Worm (Caenorhabditis elegans): Measurements from ENCODE around the gene puf-3.

puf-3 gene

DNA sequence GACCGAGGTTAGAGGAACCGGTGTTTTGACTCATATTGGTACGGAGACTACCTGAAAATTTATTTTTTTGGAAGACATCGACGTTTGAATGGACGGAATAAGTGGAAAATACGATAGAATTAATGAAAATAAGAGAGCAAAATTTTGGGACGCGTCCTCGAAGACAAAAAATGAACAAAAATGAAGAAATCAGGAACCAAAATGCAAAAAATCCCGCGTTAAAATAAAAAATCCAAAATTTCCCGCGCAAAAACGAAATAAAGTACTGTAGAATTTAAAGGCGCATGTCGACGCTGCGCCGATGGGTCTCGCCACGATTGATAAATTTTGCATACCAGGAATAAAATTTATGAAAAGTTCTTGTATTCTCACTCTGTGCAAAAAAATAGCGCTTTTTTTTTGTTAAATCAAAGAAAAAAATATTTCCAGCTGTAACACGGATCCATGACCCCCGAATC lies at the start of gene puf-3:
Gene puf-3 (minus strand): TSS at position 51 of the 458 bp plus-strand sequence.
- TF ChIP-seq tbx-7 (tag; optimal IDR thresholded peaks at IDR 0.05) (no peak), pax-1 (tag; optimal IDR thresholded peaks at IDR 0.05) (no peak), K09A11.1 (tag; optimal IDR thresholded peaks at IDR 0.05; ENCODE audit: insufficient read depth) (no peak), K02D7.2 (tag; optimal IDR thresholded peaks at IDR 0.05) (no peak), hlh-8 (tag; optimal IDR thresholded peaks at IDR 0.05) (no peak), T23F11.4 (GFP tag; optimal IDR thresholded peaks at IDR 0.05) (no peak), ref-2 (tag; optimal IDR thresholded peaks at IDR 0.05) (no peak), ceh-24 (tag; optimal IDR thresholded peaks at IDR 0.05) (no peak), rnt-1 (tag; optimal IDR thresholded peaks at IDR 0.05) (no peak), unc-42 (tag; optimal IDR thresholded peaks at IDR 0.05) (no peak), ceh-9 (tag; optimal IDR thresholded peaks at IDR 0.05) (no peak), ceh-45 (GFP tag; IDR thresholded peaks at IDR 0.05) (no peak), gmeb-2 (tag; optimal IDR thresholded peaks at IDR 0.05) (no peak), pag-3 (tag; optimal IDR thresholded peaks at IDR 0.05; ENCODE audit: borderline replicate concordance) (no peak), odd-2 (tag; optimal IDR thresholded peaks at IDR 0.05) (no peak), pros-1 (tag; optimal IDR thresholded peaks at IDR 0.05) (no peak), pat-9 (tag; optimal IDR thresholded peaks at IDR 0.05) (no peak), dve-1 (tag; optimal IDR thresholded peaks at IDR 0.05) (no peak)

DNA sequence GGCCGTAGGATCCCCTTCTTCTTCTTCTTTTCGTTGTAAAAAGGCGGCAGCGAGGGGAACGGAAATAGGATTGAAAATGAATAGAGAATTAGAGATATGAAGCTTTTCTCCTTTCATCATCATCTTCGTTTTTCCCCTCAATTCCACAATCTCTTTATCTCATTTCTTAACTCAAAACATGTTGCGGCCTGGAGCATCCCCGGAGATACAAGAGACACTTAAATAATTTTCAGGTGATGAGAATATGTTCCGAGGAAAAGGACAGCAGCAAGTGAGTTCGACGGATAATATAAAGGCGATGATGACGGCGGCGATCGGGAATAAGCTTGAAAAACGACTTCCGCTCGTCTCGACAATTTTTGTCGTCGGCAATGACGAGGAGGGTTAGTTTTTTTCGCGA lies 49.7 kb upstream of the puf-3 start, which contains the start of the genes Y45F10B.13 and qui-1:
Gene Y45F10B.13 (minus strand): TSS at position 101 of the 400 bp plus-strand sequence.
Gene qui-1 (plus strand): TSS at position 233 of the 400 bp plus-strand sequence.
- TF ChIP-seq fkh-10 (GFP tag; optimal IDR thresholded peaks at IDR 0.05) (no peak), ceh-19 (GFP tag; optimal IDR thresholded peaks at IDR 0.05) (no peak), pat-9 (tag; optimal IDR thresholded peaks at IDR 0.05) (no peak), fkh-6 (tag; optimal IDR thresholded peaks at IDR 0.05) (no peak), hlh-8 (tag; optimal IDR thresholded peaks at IDR 0.05) (no peak), ref-2 (tag; optimal IDR thresholded peaks at IDR 0.05) (no peak), tbx-7 (tag; optimal IDR thresholded peaks at IDR 0.05) (no peak), zip-5 (tag; optimal IDR thresholded peaks at IDR 0.05) (no peak), ets-4 (tag; optimal IDR thresholded peaks at IDR 0.05) (no peak), npax-4 (tag; optimal IDR thresholded peaks at IDR 0.05) (no peak), ttx-3 (tag; optimal IDR thresholded peaks at IDR 0.05) (no peak), syd-9 (tag; optimal IDR thresholded peaks at IDR 0.05) (no peak), C08G9.2 (tag; optimal IDR thresholded peaks at IDR 0.05) (no peak), odd-2 (tag; optimal IDR thresholded peaks at IDR 0.05) (no peak), ahr-1 (tag; optimal IDR thresholded peaks at IDR 0.05) (no peak), pqm-1 (tag; optimal IDR thresholded peaks at IDR 0.05) (no peak), ceh-14 (tag; optimal IDR thresholded peaks at IDR 0.05) (no peak), sdc-2 (tag; optimal IDR thresholded peaks at IDR 0.05) (no peak), F13H6.1 (tag; optimal IDR thresholded peaks at IDR 0.05) (no peak)

DNA sequence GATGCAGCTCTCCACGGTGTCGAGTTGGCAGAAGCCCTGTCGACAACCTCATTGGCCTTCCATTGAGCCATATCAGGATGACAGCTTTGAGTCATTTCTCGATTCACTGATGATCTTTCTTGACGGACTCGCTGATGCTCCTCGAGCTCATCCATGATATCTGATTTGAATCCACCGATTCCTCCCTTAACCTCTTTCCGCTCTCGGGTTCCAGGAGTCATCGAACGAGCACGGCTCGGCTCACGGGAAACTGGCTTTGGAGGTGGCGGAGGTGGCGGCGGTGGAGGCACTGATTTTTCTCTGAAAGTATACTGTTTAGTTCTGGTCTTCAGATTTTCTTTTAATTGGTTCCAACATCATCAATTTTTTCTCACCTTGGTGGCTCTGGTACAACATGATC lies 47.1 kb upstream of the puf-3 start:
- TF ChIP-seq tbx-2 (tag; optimal IDR thresholded peaks at IDR 0.05), result no peak
- TF ChIP-seq pqm-1 (tag; optimal IDR thresholded peaks at IDR 0.05), result no peak
- no peak for TF ChIP-seq nhr-232 (tag; optimal IDR thresholded peaks at IDR 0.05)
- no peak for TF ChIP-seq dmd-4 (tag; optimal IDR thresholded peaks at IDR 0.05; ENCODE audit: borderline replicate concordance)
- TF ChIP-seq ttx-3 (tag; optimal IDR thresholded peaks at IDR 0.05), result no peak
- TF ChIP-seq unc-86 (tag; optimal IDR thresholded peaks at IDR 0.05), result no peak
- TF ChIP-seq ceh-18 (tag; optimal IDR thresholded peaks at IDR 0.05), result no peak
- TF ChIP-seq ceh-24 (tag; optimal IDR thresholded peaks at IDR 0.05), result no peak
- TF ChIP-seq ceh-14 (tag; optimal IDR thresholded peaks at IDR 0.05), result no peak
- no peak for TF ChIP-seq ztf-16 (tag; optimal IDR thresholded peaks at IDR 0.05)
- no peak for TF ChIP-seq hlh-6 (tag; optimal IDR thresholded peaks at IDR 0.05)
- TF ChIP-seq zip-5 (tag; optimal IDR thresholded peaks at IDR 0.05), result no peak
- no peak for TF ChIP-seq madf-2 (tag; optimal IDR thresholded peaks at IDR 0.05)
- no peak for TF ChIP-seq dve-1 (tag; optimal IDR thresholded peaks at IDR 0.05)
- TF ChIP-seq fax-1 (tag; optimal IDR thresholded peaks at IDR 0.05), result no peak

All from whole organism, late embryonic.